Fruit fly (Drosophila melanogaster) whole organism, embryonic: Measurements from ENCODE around the gene CG10730.

Experiments used
- Abd-B ChIP-seq: fragments of 200-800 bp; sonication (Bioruptor generic); optimal IDR thresholded peaks from 2 replicates; lab custom pipeline; 2018; ENCODE audit warnings: missing biosample characterization, mild to moderate bottlenecking, missing genetic modification characterization, moderate library complexity
- Ada2b ChIP-seq: fragments of 200-800 bp; sonication (Bioruptor generic); IDR thresholded peaks from 2 replicates; pipeline ENCODE4 v1.3.6; 2022; ENCODE audit warnings: missing biosample characterization, missing genetic modification characterization
- Awh ChIP-seq: fragments of 200-800 bp; sonication (Bioruptor generic); IDR thresholded peaks from 2 replicates; pipeline ENCODE4, ENCODE4 v1.3.6; 2022; ENCODE audit warnings: missing biosample characterization, missing genetic modification characterization
- B-H1 ChIP-seq: fragments of 200-800 bp; sonication (Bioruptor generic); IDR thresholded peaks from 3 replicates; pipeline ENCODE4 v1.3.6; 2022; ENCODE audit warnings: missing biosample characterization, missing genetic modification characterization
- Bdp1 ChIP-seq: fragments of 200-800 bp; sonication (Bioruptor generic); optimal IDR thresholded peaks from 3 replicates; lab custom pipeline; 2016; ENCODE audit warnings: missing biosample characterization, missing genetic modification characterization
- CG10209 ChIP-seq: fragments of 200-800 bp; sonication (Bioruptor generic); optimal IDR thresholded peaks from 3 replicates; lab custom pipeline; 2017; ENCODE audit warnings: missing biosample characterization, mild to moderate bottlenecking, missing genetic modification characterization, missing genetic modification reagents
- CG1024 ChIP-seq: fragments of 200-800 bp; sonication (Bioruptor generic); IDR thresholded peaks from 2 replicates; pipeline ENCODE4 v1.3.6; 2022; ENCODE audit warnings: missing biosample characterization, missing genetic modification characterization
- CG10321 ChIP-seq: fragments of 200-800 bp; sonication (Bioruptor generic); IDR thresholded peaks from 2 replicates; pipeline ENCODE4 v1.3.6; 2022; ENCODE audit warnings: missing biosample characterization, missing genetic modification characterization
- CG10654 ChIP-seq: fragments of 200-800 bp; sonication (Bioruptor generic); optimal IDR thresholded peaks from 2 replicates; lab custom pipeline; 2016; ENCODE audit warnings: missing biosample characterization, missing genetic modification characterization
- CG10959 ChIP-seq: fragments of 200-800 bp; sonication (Bioruptor generic); IDR thresholded peaks from 2 replicates; pipeline ENCODE4 v1.3.6; 2022; ENCODE audit warnings: missing biosample characterization, missing genetic modification characterization
- CG11723 ChIP-seq: fragments of 200-800 bp; sonication (Bioruptor generic); optimal IDR thresholded peaks from 2 replicates; lab custom pipeline; 2017; ENCODE audit warnings: missing biosample characterization, mild to moderate bottlenecking, missing genetic modification characterization
- CG12236 ChIP-seq: fragments of 200-800 bp; sonication (Bioruptor generic); optimal IDR thresholded peaks from 2 replicates; lab custom pipeline; 2016; ENCODE audit warnings: missing biosample characterization, missing genetic modification characterization
- CG12942 ChIP-seq: fragments of 200-800 bp; sonication (Bioruptor generic); optimal IDR thresholded peaks from 3 replicates; lab custom pipeline; 2016; ENCODE audit warnings: missing biosample characterization, missing genetic modification characterization
- CG14014 ChIP-seq: fragments of 200-800 bp; sonication (Bioruptor generic); IDR thresholded peaks from 2 replicates; pipeline ENCODE4 v1.3.6; 2022; ENCODE audit warnings: missing biosample characterization, missing genetic modification characterization
- CG17186 ChIP-seq: fragments of 200-800 bp; sonication (Bioruptor generic); optimal IDR thresholded peaks from 3 replicates; lab custom pipeline; 2017; ENCODE audit warnings: missing biosample characterization, missing genetic modification reagents, missing genetic modification characterization
- CG18011 ChIP-seq: fragments of 200-800 bp; sonication (Bioruptor generic); optimal IDR thresholded peaks from 2 replicates; lab custom pipeline; 2017; ENCODE audit warnings: missing biosample characterization, missing genetic modification characterization, mild to moderate bottlenecking, moderate library complexity, missing genotype
- CG18764 ChIP-seq: fragments of 200-800 bp; sonication (Bioruptor generic); optimal IDR thresholded peaks from 3 replicates; lab custom pipeline; 2016; ENCODE audit warnings: missing biosample characterization, missing genetic modification characterization
- CG2120 ChIP-seq: fragments of 200-800 bp; sonication (Bioruptor generic); optimal IDR thresholded peaks from 3 replicates; lab custom pipeline; 2016; ENCODE audit warnings: missing biosample characterization, missing genetic modification characterization
- CG2875 ChIP-seq: fragments of 200-800 bp; sonication (Bioruptor generic); optimal IDR thresholded peaks from 2 replicates; lab custom pipeline; 2017; ENCODE audit warnings: missing biosample characterization, mild to moderate bottlenecking, missing genetic modification characterization, missing genetic modification reagents
- CG31388 ChIP-seq: fragments of 200-800 bp; sonication (Bioruptor generic); optimal IDR thresholded peaks from 2 replicates; lab custom pipeline; 2016; ENCODE audit warnings: missing biosample characterization, missing genetic modification characterization
- CG31441 ChIP-seq: fragments of 200-800 bp; sonication (Bioruptor generic); IDR thresholded peaks from 2 replicates; pipeline ENCODE4 v1.3.6; 2022; ENCODE audit warnings: missing biosample characterization, missing genetic modification characterization
- CG3995 ChIP-seq: fragments of 200-800 bp; sonication (Bioruptor generic); optimal IDR thresholded peaks from 3 replicates; lab custom pipeline; 2016; ENCODE audit warnings: missing biosample characterization, missing genetic modification characterization
- CG43689 ChIP-seq: fragments of 200-800 bp; sonication (Bioruptor generic); IDR thresholded peaks from 2 replicates; pipeline ENCODE4 v1.3.6; 2022; ENCODE audit warnings: missing biosample characterization, missing genetic modification characterization
- CG4404 ChIP-seq: fragments of 200-800 bp; sonication (Bioruptor generic); IDR thresholded peaks from 2 replicates; pipeline ENCODE4 v1.3.6; 2022; ENCODE audit warnings: missing biosample characterization, missing genetic modification characterization
- CG4424 ChIP-seq: fragments of 200-800 bp; sonication (Bioruptor generic); optimal IDR thresholded peaks from 3 replicates; lab custom pipeline; 2016; ENCODE audit warnings: missing biosample characterization, missing genetic modification characterization
- D ChIP-seq, 2 experiments: fragments of 200-800 bp in 1 of 2; fragments of >200 bp in 1 of 2; sonication (Bioruptor generic) in 1 of 2; optimal IDR thresholded peaks; 2 replicates in 1 of 2; 3 replicates in 1 of 2; lab custom pipeline; 2017; ENCODE audit warnings: mild to moderate bottlenecking in 1 of 2, missing biosample characterization in 1 of 2, missing genetic modification characterization in 1 of 2, missing genetic modification reagents in 1 of 2
- E2f1 ChIP-seq: fragments of 200-800 bp; sonication (Bioruptor generic); IDR thresholded peaks from 2 replicates; pipeline ENCODE4 v1.3.6; 2022; ENCODE audit warnings: missing biosample characterization, missing genetic modification characterization
- H2.0 ChIP-seq: fragments of 200-800 bp; sonication (Bioruptor generic); IDR thresholded peaks from 2 replicates; pipeline ENCODE4 v1.3.6; 2022; ENCODE audit warnings: missing biosample characterization, missing genetic modification characterization
- MTF-1 ChIP-seq: fragments of 200-800 bp; sonication (Bioruptor generic); optimal IDR thresholded peaks from 2 replicates; lab custom pipeline; 2018; ENCODE audit warnings: missing biosample characterization, mild to moderate bottlenecking, missing genetic modification characterization, borderline replicate concordance
- Myb ChIP-seq: fragments of 200-800 bp; sonication (Bioruptor generic); optimal IDR thresholded peaks from 2 replicates; lab custom pipeline; 2016; ENCODE audit warnings: missing biosample characterization, missing genetic modification characterization
- Nf-YA ChIP-seq: fragments of 200-800 bp; sonication (Bioruptor generic); IDR thresholded peaks from 2 replicates; pipeline ENCODE4 v1.3.6; 2022; ENCODE audit warnings: missing biosample characterization, missing genetic modification characterization
- ac ChIP-seq: fragments of 200-800 bp; sonication (Bioruptor generic); optimal IDR thresholded peaks from 3 replicates; lab custom pipeline; 2017; ENCODE audit warnings: missing biosample characterization, mild to moderate bottlenecking, missing genetic modification characterization
- amos ChIP-seq: fragments of 200-800 bp; sonication (Bioruptor generic); IDR thresholded peaks from 2 replicates; pipeline ENCODE4 v1.3.6; 2022; ENCODE audit warnings: missing biosample characterization, missing genetic modification characterization; ENCODE audit not compliant: partially characterized antibody
- ase ChIP-seq: fragments of 200-800 bp; sonication (Bioruptor generic); IDR thresholded peaks from 3 replicates; pipeline ENCODE4 v1.3.6; 2022; ENCODE audit warnings: missing biosample characterization, missing genetic modification characterization
- chif ChIP-seq, 2 experiments: fragments of 200-800 bp; sonication (Bioruptor generic); optimal IDR thresholded peaks; 3 replicates each; lab custom pipeline; 2016; ENCODE audit warnings: missing biosample characterization in 2 of 2, missing genetic modification characterization in 2 of 2
- croc ChIP-seq: fragments of 200-800 bp; sonication (Bioruptor generic); conservative IDR thresholded peaks from 3 replicates; pipeline ENCODE4 v1.3.6; 2022; ENCODE audit warnings: missing biosample characterization, missing genetic modification characterization
- cwo ChIP-seq: fragments of 200-800 bp; sonication (Bioruptor generic); optimal IDR thresholded peaks from 3 replicates; lab custom pipeline; 2017; ENCODE audit warnings: missing biosample characterization, missing genetic modification characterization, mild to moderate bottlenecking, moderate library complexity, missing genetic modification reagents
- gfzf ChIP-seq: fragments of 200-800 bp; sonication (Bioruptor generic); optimal IDR thresholded peaks from 2 replicates; lab custom pipeline; 2016; ENCODE audit warnings: missing biosample characterization, mild to moderate bottlenecking, missing genetic modification characterization, moderate library complexity
- grau ChIP-seq: fragments of 200-800 bp; optimal IDR thresholded peaks from 3 replicates; lab custom pipeline; 2019; ENCODE audit warnings: missing biosample characterization, mild to moderate bottlenecking, missing genetic modification characterization, moderate library complexity
- ham ChIP-seq: fragments of 200-800 bp; sonication (Bioruptor generic); IDR thresholded peaks from 2 replicates; pipeline ENCODE4 v1.3.6; 2022; ENCODE audit warnings: missing biosample characterization, missing genetic modification characterization
- jing ChIP-seq: fragments of 200-800 bp; sonication (Bioruptor generic); optimal IDR thresholded peaks from 2 replicates; lab custom pipeline; 2018; ENCODE audit warnings: missing biosample characterization, mild to moderate bottlenecking, missing genetic modification characterization
- lilli ChIP-seq: fragments of 200-800 bp; sonication (Bioruptor generic); optimal IDR thresholded peaks from 3 replicates; lab custom pipeline; 2016; ENCODE audit warnings: missing biosample characterization, missing genetic modification characterization
- odd ChIP-seq: fragments of 200-800 bp; sonication (Bioruptor generic); optimal IDR thresholded peaks from 2 replicates; lab custom pipeline; 2017; ENCODE audit warnings: missing biosample characterization, mild to moderate bottlenecking, missing genetic modification characterization
- peb ChIP-seq: fragments of 200-800 bp; sonication (Bioruptor generic); IDR thresholded peaks from 2 replicates; pipeline ENCODE4 v1.3.6; 2022; ENCODE audit warnings: missing biosample characterization, missing genetic modification characterization
- pita ChIP-seq: fragments of 200-800 bp; sonication (Bioruptor generic); optimal IDR thresholded peaks from 2 replicates; lab custom pipeline; 2017; ENCODE audit warnings: missing biosample characterization, mild to moderate bottlenecking, missing genetic modification characterization
- pnt ChIP-seq: fragments of 200-800 bp; sonication (Bioruptor generic); optimal IDR thresholded peaks from 3 replicates; lab custom pipeline; 2016; ENCODE audit warnings: missing biosample characterization, missing genetic modification characterization
- row ChIP-seq: fragments of 200-800 bp; sonication (Bioruptor generic); IDR thresholded peaks from 3 replicates; pipeline ENCODE4 v1.3.6; 2022; ENCODE audit warnings: missing biosample characterization, missing genetic modification characterization
- sd ChIP-seq: fragments of 200-800 bp; sonication (Bioruptor generic); optimal IDR thresholded peaks from 3 replicates; lab custom pipeline; 2018; ENCODE audit warnings: missing biosample characterization, mild to moderate bottlenecking, missing genetic modification characterization, moderate library complexity
- seq ChIP-seq: fragments of 200-800 bp; sonication (Bioruptor generic); IDR thresholded peaks from 2 replicates; pipeline ENCODE4 v1.3.6; 2022; ENCODE audit warnings: missing biosample characterization, missing genetic modification characterization
- tio ChIP-seq: fragments of 200-800 bp; sonication (Bioruptor generic); optimal IDR thresholded peaks from 2 replicates; lab custom pipeline; 2017; ENCODE audit warnings: missing biosample characterization, missing genetic modification characterization, inconsistent platforms
- vvl ChIP-seq: fragments of 200-800 bp; sonication (Bioruptor generic); IDR thresholded peaks from 2 replicates; pipeline ENCODE4 v1.3.6; 2022; ENCODE audit warnings: missing biosample characterization, missing genetic modification characterization
- zen ChIP-seq: fragments of 200-800 bp; sonication (Bioruptor generic); optimal IDR thresholded peaks from 3 replicates; lab custom pipeline; 2018; ENCODE audit warnings: missing biosample characterization, mild to moderate bottlenecking, missing genetic modification characterization, moderate library complexity

The CG10730 gene

DNA sequence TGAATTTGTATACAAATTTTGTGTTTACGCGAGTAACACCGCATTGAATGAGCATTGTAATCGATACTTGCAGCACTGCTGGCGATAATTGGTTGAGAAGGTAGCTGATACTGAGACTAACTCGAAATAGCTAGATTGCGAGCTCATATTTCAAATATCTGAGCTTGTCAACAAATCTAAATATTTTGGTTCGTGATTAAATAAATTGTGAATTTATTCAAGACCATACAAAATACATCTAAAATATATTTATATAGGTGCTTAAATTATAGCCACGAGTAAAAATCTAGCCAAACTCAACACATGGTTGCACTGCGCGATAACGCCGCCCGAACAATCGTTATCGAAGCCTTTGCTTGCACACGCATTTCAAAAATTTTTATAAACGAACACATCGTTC, 21.8 kb upstream of the CG10730 start, which contains the start of the genes Taf13 and nesd (continued):
- TF ChIP-seq vvl (GFP tag; lab: Robert Waterston, UW) (peak; percentile 16; the same call in 1 of the 2 replicates), row (GFP tag; lab: Robert Waterston, UW) (peak; percentile 94), D (optimal IDR thresholded peaks at IDR 0.05; lab: Kevin White, UChicago) (no peak), D (GFP tag; optimal IDR thresholded peaks at IDR 0.05; lab: Kevin White, UChicago) (no peak), CG4404 (GFP tag; lab: Robert Waterston, UW) (no peak), MTF-1 (GFP tag; lab: Kevin White, UChicago) (no peak), CG43689 (GFP tag; lab: Robert Waterston, UW) (no peak), B-H1 (no peak), CG31441 (GFP tag; lab: Robert Waterston, UW) (peak; percentile 50; the same call in 1 of the 2 replicates), CG18764 (GFP tag; lab: Kevin White, UChicago) (peak; percentile 26), Bdp1 (GFP tag; lab: Kevin White, UChicago) (peak; percentile 1), H2.0 (GFP tag; lab: Robert Waterston, UW) (no peak), jing (GFP tag; lab: Kevin White, UChicago) (no peak), CG1024 (GFP tag; lab: Robert Waterston, UW) (no peak), CG12942 (GFP tag; lab: Kevin White, UChicago) (no peak), grau (tag; lab: Kevin White, UChicago) (peak; percentile 66), CG10209 (no peak), amos (peak; percentile 56), peb (GFP tag; lab: Robert Waterston, UW) (no peak), chif (GFP tag; optimal IDR thresholded peaks at IDR 0.05; lab: Kevin White, UChicago) (peak in 1 of 2 experiments; percentile 26), odd (GFP tag; lab: Kevin White, UChicago) (no peak), cwo (no peak), ase (no peak), CG2120 (GFP tag; lab: Kevin White, UChicago) (peak; percentile 68), ham (GFP tag; lab: Robert Waterston, UW) (no peak), gfzf (GFP tag; lab: Kevin White, UChicago) (no peak), CG10959 (GFP tag; lab: Robert Waterston, UW) (no peak), CG10654 (GFP tag; lab: Kevin White, UChicago) (no peak), CG10321 (no peak), Abd-B (GFP tag; lab: Kevin White, UChicago) (peak; percentile 41), E2f1 (GFP tag; lab: Robert Waterston, UW) (no peak), CG4424 (GFP tag; lab: Kevin White, UChicago) (peak; percentile 38), CG11723 (GFP tag; lab: Kevin White, UChicago) (no peak), CG31388 (GFP tag; lab: Kevin White, UChicago) (no peak), ac (no peak), CG17186 (peak; percentile 71), lilli (peak; percentile 62), zen (tag; lab: Kevin White, UChicago) (peak; percentile 42), CG18011 (GFP tag; lab: Kevin White, UChicago) (peak; percentile 9), sd (tag; lab: Kevin White, UChicago) (peak; percentile 27), croc (GFP tag; lab: Robert Waterston, UW) (no peak), Nf-YA (no peak), Myb (GFP tag; lab: Kevin White, UChicago) (peak; percentile 73), pnt (GFP tag; lab: Kevin White, UChicago) (no peak), CG12236 (GFP tag; lab: Kevin White, UChicago) (no peak), CG2875 (GFP tag; lab: Kevin White, UChicago) (no peak), Ada2b (GFP tag; lab: Robert Waterston, UW) (no peak), CG14014 (GFP tag; lab: Robert Waterston, UW) (no peak), seq (GFP tag; lab: Robert Waterston, UW) (no peak), CG3995 (GFP tag; lab: Kevin White, UChicago) (peak; percentile 39), tio (GFP tag; lab: Kevin White, UChicago) (no peak), pita (GFP tag; lab: Kevin White, UChicago) (no peak), Awh (no peak)
